Worm (Caenorhabditis elegans): ENCODE data around the gene rpl-26.

The rpl-26 gene

DNA sequence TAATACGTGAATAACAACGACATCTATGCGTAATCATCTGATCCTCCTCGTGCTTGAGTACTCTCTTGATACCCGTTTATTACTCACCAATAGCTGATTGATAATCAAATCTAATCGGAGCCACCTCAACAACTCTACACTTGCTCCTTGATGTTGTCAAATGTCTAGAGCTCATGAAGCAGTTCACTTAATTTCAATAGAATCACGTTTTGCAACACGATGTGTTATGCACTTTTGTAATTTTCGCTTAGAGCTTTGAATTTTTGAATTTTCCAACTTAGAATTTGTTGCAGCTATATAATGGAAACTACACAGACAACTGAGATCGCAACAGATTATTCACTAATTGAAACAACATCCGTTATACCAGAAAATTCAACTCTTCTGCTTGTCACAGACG is 9.9 kb downstream of the rpl-26 start, which contains the start of gene T22C8.1:
TSS of gene T22C8.1 (plus strand) at position 301 of the 400 bp plus-strand sequence.
- TF ChIP-seq efl-1 (GFP tag; optimal IDR thresholded peaks at IDR 0.05) (no peak), D2030.7 (GFP tag; IDR thresholded peaks at IDR 0.05) (no peak), madf-8 (GFP tag; conservative IDR thresholded peaks at IDR 0.05) (no peak), repo-1 (tag; optimal IDR thresholded peaks at IDR 0.05) (no peak), nhr-27 (tag; optimal IDR thresholded peaks at IDR 0.05) (no peak), akir-1 (GFP tag; optimal IDR thresholded peaks at IDR 0.05) (no peak), Y79H2A.3 (GFP tag; conservative IDR thresholded peaks at IDR 0.05) (no peak), K12H6.12 (tag; optimal IDR thresholded peaks at IDR 0.05) (no peak), pbrm-1 (GFP tag; IDR thresholded peaks at IDR 0.05) (no peak), hlh-26 (GFP tag; conservative IDR thresholded peaks at IDR 0.05) (no peak), lsl-1 (GFP tag; optimal IDR thresholded peaks at IDR 0.05) (no peak), sea-2 (GFP tag; IDR thresholded peaks at IDR 0.05) (no peak), snpc-3.4 (tag; optimal IDR thresholded peaks at IDR 0.05) (no peak)

DNA sequence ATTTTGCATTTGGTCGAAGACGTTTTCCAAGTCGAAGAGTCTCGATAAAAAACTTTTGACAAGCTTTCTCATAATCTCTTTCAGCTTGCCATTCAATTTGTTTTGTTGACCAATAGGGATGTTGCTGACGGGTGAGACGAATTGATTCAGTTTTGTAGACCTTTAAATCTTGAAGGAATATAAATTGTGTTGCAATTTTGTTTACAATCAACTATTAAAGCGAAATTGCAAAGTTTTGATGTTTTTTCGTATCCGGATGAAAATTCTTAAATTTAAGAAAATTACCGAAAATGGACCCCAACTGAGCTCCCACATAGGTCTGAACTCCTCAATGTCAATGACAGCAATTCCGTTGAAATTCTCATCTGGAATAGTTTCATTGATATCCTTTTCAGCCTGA is 13.6 kb downstream of the rpl-26 start:
- TF ChIP-seq nfya-2 (GFP tag; IDR thresholded peaks at IDR 0.05) (no peak), zfh-2 (GFP tag; conservative IDR thresholded peaks at IDR 0.05) (no peak), pha-4 (tag; optimal IDR thresholded peaks at IDR 0.05) (no peak), cebp-1 (GFP tag; IDR thresholded peaks at IDR 0.05) (no peak), cebp-1 (tag; optimal IDR thresholded peaks at IDR 0.05) (no peak), lag-1 (GFP tag; IDR thresholded peaks at IDR 0.05) (no peak), snpc-3.4 (tag; optimal IDR thresholded peaks at IDR 0.05) (no peak)

DNA sequence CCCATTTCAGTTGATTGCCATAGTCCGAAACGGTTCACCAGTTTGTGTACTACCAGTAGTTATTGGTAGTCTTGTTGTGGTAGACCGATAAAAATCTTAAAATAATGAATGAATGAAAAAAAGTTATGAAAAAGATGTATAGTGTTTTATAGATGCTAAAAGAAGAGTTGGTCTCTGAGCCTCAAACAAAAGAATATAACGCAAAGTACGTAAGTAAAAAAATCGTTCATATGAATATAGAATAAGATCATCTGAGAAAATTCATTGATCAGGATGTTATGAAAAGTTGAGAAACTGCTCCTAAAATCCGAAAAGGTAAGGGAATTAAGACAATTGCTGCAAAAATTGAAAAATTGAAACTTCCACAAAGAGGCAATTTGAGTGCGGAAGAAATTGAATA is 14.9 kb downstream of the rpl-26 start, which contains the start of gene chhy-1:
TSS of gene chhy-1 (minus strand) at position 101 of the 400 bp plus-strand sequence.
- no peak for TF ChIP-seq F23B12.7 (tag; optimal IDR thresholded peaks at IDR 0.05; ENCODE audit: insufficient read depth)
- no peak for TF ChIP-seq hmg-1.2 (GFP tag; IDR thresholded peaks at IDR 0.05)
- no peak for TF ChIP-seq lsy-27 (tag; optimal IDR thresholded peaks at IDR 0.05; ENCODE audit: borderline replicate concordance, insufficient read depth)
- TF ChIP-seq nfyb-1 (GFP tag; IDR thresholded peaks at IDR 0.05) = no peak
- TF ChIP-seq snpc-1.3 (tag; optimal IDR thresholded peaks at IDR 0.05; ENCODE audit: insufficient read depth) = no peak
- no peak for TF ChIP-seq zfh-2 (GFP tag; conservative IDR thresholded peaks at IDR 0.05)
- no peak for TF ChIP-seq ztf-6 (GFP tag; IDR thresholded peaks at IDR 0.05)
- TF ChIP-seq C17E4.6 (GFP tag; IDR thresholded peaks at IDR 0.05) = no peak
- TF ChIP-seq snpc-4 (GFP tag; optimal IDR thresholded peaks at IDR 0.05) = no peak
- no peak for TF ChIP-seq snpc-4 (tag; optimal IDR thresholded peaks at IDR 0.05)
- no peak for TF ChIP-seq lag-1 (GFP tag; IDR thresholded peaks at IDR 0.05)

ce11 chrII:8621883-8622282 is 19.3 kb downstream of the rpl-26 start, which contains the start of gene T22C8.3:
Gene T22C8.3, minus strand, starts transcription at chrII:8621983.
- TF ChIP-seq B0261.1 (tag; optimal IDR thresholded peaks at IDR 0.05) (no peak), somi-1 (GFP tag; optimal IDR thresholded peaks at IDR 0.05) (no peak), egl-44 (GFP tag; IDR thresholded peaks at IDR 0.05) (no peak), rpc-1 (optimal IDR thresholded peaks at IDR 0.05) (no peak), rpc-1 (tag; optimal IDR thresholded peaks at IDR 0.05) (no peak), chd-7 (tag; optimal IDR thresholded peaks at IDR 0.05) (no peak), ztf-6 (GFP tag; IDR thresholded peaks at IDR 0.05) (no peak)

Data from whole organism, young adult.